Fruit fly (Drosophila melanogaster) whole organism, embryonic: ENCODE results near the gene upSET.

ENCODE experiments used
- Atf6 ChIP-seq: fragments of 200-800 bp; sonication (Bioruptor generic); IDR thresholded peaks from 2 replicates; pipeline ENCODE4 v1.3.6; 2022; ENCODE audit warnings: missing biosample characterization, missing genetic modification characterization
- B-H1 ChIP-seq: fragments of 200-800 bp; sonication (Bioruptor generic); IDR thresholded peaks from 3 replicates; pipeline ENCODE4 v1.3.6; 2022; ENCODE audit warnings: missing biosample characterization, missing genetic modification characterization
- Bteb2 ChIP-seq: fragments of 200-800 bp; sonication (Bioruptor generic); optimal IDR thresholded peaks from 2 replicates; lab custom pipeline; 2016; ENCODE audit warnings: missing biosample characterization, missing genetic modification characterization
- CG11093 ChIP-seq: fragments of 200-800 bp; sonication (Bioruptor generic); IDR thresholded peaks from 3 replicates; pipeline ENCODE4 v1.3.6; 2022; ENCODE audit warnings: missing biosample characterization, missing genetic modification characterization
- CG11723 ChIP-seq: fragments of 200-800 bp; sonication (Bioruptor generic); optimal IDR thresholded peaks from 2 replicates; lab custom pipeline; 2017; ENCODE audit warnings: missing biosample characterization, mild to moderate bottlenecking, missing genetic modification characterization
- CG12659 ChIP-seq: fragments of 200-800 bp; sonication (Bioruptor generic); optimal IDR thresholded peaks from 3 replicates; lab custom pipeline; 2017; ENCODE audit warnings: mild to moderate bottlenecking, missing biosample characterization, missing genetic modification reagents, missing genetic modification characterization
- CG14667 ChIP-seq: fragments of 200-800 bp; sonication (Bioruptor generic); IDR thresholded peaks from 2 replicates; pipeline ENCODE4 v1.3.6; 2022; ENCODE audit warnings: missing biosample characterization, missing genetic modification characterization
- CG15011 ChIP-seq: fragments of 200-800 bp; sonication (Bioruptor generic); optimal IDR thresholded peaks from 3 replicates; lab custom pipeline; 2018; ENCODE audit warnings: missing biosample characterization, mild to moderate bottlenecking, missing genetic modification characterization
- CG1647 ChIP-seq: fragments of 200-800 bp; sonication (Bioruptor generic); optimal IDR thresholded peaks from 3 replicates; lab custom pipeline; 2016; ENCODE audit warnings: missing biosample characterization, missing genetic modification characterization
- CG16863 ChIP-seq: fragments of 200-800 bp; sonication (Bioruptor generic); optimal IDR thresholded peaks from 3 replicates; lab custom pipeline; 2016; ENCODE audit warnings: missing biosample characterization, missing genetic modification characterization
- CG18476 ChIP-seq: fragments of 200-800 bp; sonication (Bioruptor generic); optimal IDR thresholded peaks from 2 replicates; lab custom pipeline; 2016; ENCODE audit warnings: missing biosample characterization, mild to moderate bottlenecking, missing genetic modification characterization
- CG30403 ChIP-seq: fragments of 200-800 bp; sonication (Bioruptor generic); optimal IDR thresholded peaks from 3 replicates; lab custom pipeline; 2016; ENCODE audit warnings: missing biosample characterization, missing genetic modification characterization
- CG30431 ChIP-seq: fragments of 200-800 bp; sonication (Bioruptor generic); optimal IDR thresholded peaks from 2 replicates; lab custom pipeline; 2017; ENCODE audit warnings: missing biosample characterization, missing genetic modification characterization
- CG3065 ChIP-seq: fragments of 200-800 bp; sonication (Bioruptor generic); optimal IDR thresholded peaks from 2 replicates; lab custom pipeline; 2016; ENCODE audit warnings: missing biosample characterization, missing genetic modification characterization
- CG32767 ChIP-seq: fragments of 200-800 bp; sonication (Bioruptor generic); IDR thresholded peaks from 2 replicates; pipeline ENCODE4 v1.3.6; 2022; ENCODE audit warnings: missing biosample characterization, missing genetic modification characterization
- CG33557 ChIP-seq: fragments of 200-800 bp; sonication (Bioruptor generic); optimal IDR thresholded peaks from 2 replicates; lab custom pipeline; 2019; ENCODE audit warnings: missing biosample characterization, mild to moderate bottlenecking, missing genetic modification characterization, moderate library complexity
- CG3847 ChIP-seq: fragments of 200-800 bp; sonication (Bioruptor generic); IDR thresholded peaks from 2 replicates; pipeline ENCODE4 v1.3.6; 2022; ENCODE audit warnings: missing biosample characterization, missing genetic modification characterization
- CG3995 ChIP-seq: fragments of 200-800 bp; sonication (Bioruptor generic); optimal IDR thresholded peaks from 3 replicates; lab custom pipeline; 2016; ENCODE audit warnings: missing biosample characterization, missing genetic modification characterization
- CG4282 ChIP-seq: fragments of 200-800 bp; sonication (Bioruptor generic); optimal IDR thresholded peaks from 2 replicates; lab custom pipeline; 2016; ENCODE audit warnings: missing biosample characterization, missing genetic modification characterization
- CG5245 ChIP-seq: fragments of 200-800 bp; sonication (Bioruptor generic); optimal IDR thresholded peaks from 3 replicates; lab custom pipeline; 2016; ENCODE audit warnings: missing biosample characterization, missing genetic modification characterization
- CG6765 ChIP-seq: fragments of 200-800 bp; sonication (Bioruptor generic); optimal IDR thresholded peaks from 3 replicates; lab custom pipeline; 2017; ENCODE audit warnings: missing biosample characterization, mild to moderate bottlenecking, missing genetic modification characterization
- CG9215 ChIP-seq: fragments of 200-800 bp; sonication (Bioruptor generic); IDR thresholded peaks from 2 replicates; pipeline ENCODE4 v1.3.6; 2022; ENCODE audit warnings: missing biosample characterization, missing genetic modification characterization
- CHES-1-like ChIP-seq: fragments of 200-800 bp; sonication (Bioruptor generic); optimal IDR thresholded peaks from 2 replicates; lab custom pipeline; 2016; ENCODE audit warnings: missing biosample characterization, missing genetic modification characterization
- CrebB ChIP-seq: fragments of 200-800 bp; sonication (Bioruptor generic); optimal IDR thresholded peaks from 3 replicates; lab custom pipeline; 2018; ENCODE audit warnings: missing biosample characterization, mild to moderate bottlenecking, missing genetic modification characterization
- D ChIP-seq, 2 experiments: fragments of 200-800 bp in 1 of 2; fragments of >200 bp in 1 of 2; sonication (Bioruptor generic) in 1 of 2; optimal IDR thresholded peaks; 2 replicates in 1 of 2; 3 replicates in 1 of 2; lab custom pipeline; 2017; ENCODE audit warnings: mild to moderate bottlenecking in 1 of 2, missing biosample characterization in 1 of 2, missing genetic modification characterization in 1 of 2, missing genetic modification reagents in 1 of 2
- Dad ChIP-seq: fragments of 200-800 bp; sonication (Bioruptor generic); optimal IDR thresholded peaks from 3 replicates; lab custom pipeline; 2016; ENCODE audit warnings: missing biosample characterization, missing genetic modification characterization
- Hand ChIP-seq: fragments of 200-800 bp; sonication (Bioruptor generic); optimal IDR thresholded peaks from 2 replicates; lab custom pipeline; 2017; ENCODE audit warnings: mild to moderate bottlenecking, missing biosample characterization, missing genetic modification reagents, missing genetic modification characterization
- Hr39 ChIP-seq: fragments of >200 bp; optimal IDR thresholded peaks from 2 replicates; lab custom pipeline; 2017
- Hr51 ChIP-seq, 2 experiments: fragments of 200-800 bp; sonication (Bioruptor generic); optimal IDR thresholded peaks; 2 replicates in 1 of 2; 3 replicates in 1 of 2; lab custom pipeline; 2016 to 2018; ENCODE audit warnings: missing biosample characterization in 2 of 2, missing genetic modification characterization in 2 of 2, mild to moderate bottlenecking in 1 of 2, moderate library complexity in 1 of 2
- Max ChIP-seq: fragments of 200-800 bp; sonication (Bioruptor generic); optimal IDR thresholded peaks from 2 replicates; lab custom pipeline; 2016; ENCODE audit warnings: missing biosample characterization, mild to moderate bottlenecking, missing genetic modification characterization
- Nf-YA ChIP-seq: fragments of 200-800 bp; sonication (Bioruptor generic); IDR thresholded peaks from 2 replicates; pipeline ENCODE4 v1.3.6; 2022; ENCODE audit warnings: missing biosample characterization, missing genetic modification characterization
- Optix ChIP-seq: fragments of 200-800 bp; sonication (Bioruptor generic); IDR thresholded peaks from 3 replicates; pipeline ENCODE4 v1.3.6; 2022; ENCODE audit warnings: missing biosample characterization, missing genetic modification characterization
- Side ChIP-seq: fragments of 200-800 bp; sonication (Bioruptor generic); optimal IDR thresholded peaks from 2 replicates; lab custom pipeline; 2016; ENCODE audit warnings: missing biosample characterization, missing genetic modification characterization
- Usf ChIP-seq: fragments of 200-800 bp; sonication (Bioruptor generic); optimal IDR thresholded peaks from 2 replicates; lab custom pipeline; 2017; ENCODE audit warnings: missing genotype, missing biosample characterization, missing genetic modification characterization
- Xbp1 ChIP-seq: fragments of 200-800 bp; sonication (Bioruptor generic); optimal IDR thresholded peaks from 3 replicates; lab custom pipeline; 2016; ENCODE audit warnings: missing biosample characterization, mild to moderate bottlenecking, missing genetic modification characterization
- az2 ChIP-seq: fragments of 200-800 bp; sonication (Bioruptor generic); optimal IDR thresholded peaks from 3 replicates; lab custom pipeline; 2016; ENCODE audit warnings: missing biosample characterization, missing genetic modification characterization
- ci ChIP-seq: fragments of 200-800 bp; sonication (Bioruptor generic); IDR thresholded peaks from 3 replicates; pipeline ENCODE4 v1.3.6; 2022; ENCODE audit warnings: missing biosample characterization, missing genetic modification characterization
- crc ChIP-seq: fragments of 200-800 bp; sonication (Bioruptor generic); optimal IDR thresholded peaks from 2 replicates; lab custom pipeline; 2016; ENCODE audit warnings: missing biosample characterization, missing genetic modification characterization
- dan ChIP-seq: fragments of 200-800 bp; sonication (Bioruptor generic); IDR thresholded peaks from 2 replicates; pipeline ENCODE4 v1.3.6; 2022; ENCODE audit warnings: missing biosample characterization, missing genetic modification characterization
- dmrt11E ChIP-seq: fragments of 200-800 bp; sonication (Bioruptor generic); optimal IDR thresholded peaks from 3 replicates; lab custom pipeline; 2018; ENCODE audit warnings: missing biosample characterization, mild to moderate bottlenecking, missing genetic modification characterization, moderate library complexity
- fd102C ChIP-seq: fragments of 200-800 bp; sonication (Bioruptor generic); optimal IDR thresholded peaks from 2 replicates; lab custom pipeline; 2018; ENCODE audit warnings: missing biosample characterization, mild to moderate bottlenecking, missing genetic modification characterization, moderate library complexity
- hkb ChIP-seq, 2 experiments: fragments of 200-800 bp in 1 of 2; fragments of >200 bp in 1 of 2; sonication (Bioruptor generic) in 1 of 2; IDR thresholded peaks in 1 of 2; optimal IDR thresholded peaks in 1 of 2; 2 replicates each; pipeline versions ENCODE4 v1.3.6 to Lab custom; 2017 to 2022; ENCODE audit warnings: missing biosample characterization in 1 of 2, missing genetic modification characterization in 1 of 2
- jumu ChIP-seq: fragments of 200-800 bp; sonication (Bioruptor generic); optimal IDR thresholded peaks from 3 replicates; lab custom pipeline; 2016; ENCODE audit warnings: missing biosample characterization, missing genetic modification characterization
- lmd ChIP-seq: fragments of 200-800 bp; sonication (Bioruptor generic); IDR thresholded peaks from 2 replicates; pipeline ENCODE4 v1.3.6; 2022; ENCODE audit warnings: missing biosample characterization, missing genetic modification characterization
- nom ChIP-seq: fragments of 200-800 bp; sonication (Bioruptor generic); optimal IDR thresholded peaks from 2 replicates; lab custom pipeline; 2017; ENCODE audit warnings: missing biosample characterization, missing genetic modification characterization, mild to moderate bottlenecking, moderate library complexity, missing genetic modification reagents
- pzg ChIP-seq: fragments of 200-800 bp; sonication (Bioruptor generic); optimal IDR thresholded peaks from 3 replicates; lab custom pipeline; 2018; ENCODE audit warnings: missing biosample characterization, mild to moderate bottlenecking, missing genetic modification characterization, moderate library complexity
- ranshi ChIP-seq: fragments of 200-800 bp; sonication (Bioruptor generic); IDR thresholded peaks from 2 replicates; pipeline ENCODE4 v1.3.6; 2022; ENCODE audit warnings: missing biosample characterization, missing genetic modification characterization
- schlank ChIP-seq: fragments of 200-800 bp; sonication (Bioruptor generic); optimal IDR thresholded peaks from 2 replicates; lab custom pipeline; 2018; ENCODE audit warnings: missing biosample characterization, mild to moderate bottlenecking, missing genetic modification characterization
- sens ChIP-seq: fragments of 200-800 bp; sonication (Bioruptor generic); peaks from one replicate; lab custom pipeline; 2016; ENCODE audit warnings: missing biosample characterization, missing genetic modification characterization
- wek ChIP-seq: fragments of 200-800 bp; sonication (Bioruptor generic); optimal IDR thresholded peaks from 3 replicates; lab custom pipeline; 2018; ENCODE audit warnings: missing biosample characterization, mild to moderate bottlenecking, missing genetic modification characterization, moderate library complexity
- zen ChIP-seq: fragments of 200-800 bp; sonication (Bioruptor generic); optimal IDR thresholded peaks from 3 replicates; lab custom pipeline; 2018; ENCODE audit warnings: missing biosample characterization, mild to moderate bottlenecking, missing genetic modification characterization, moderate library complexity

upSET gene

dm6 chr3L:14004041-14004407 is 2.1 kb downstream of the upSET start (continued):
- TF ChIP-seq dmrt11E (tag; lab: Kevin White, UChicago) (no peak), zen (tag; lab: Kevin White, UChicago) (no peak), lmd (0 out of 2 replicates have a peak, but pooled peaks have one; percentile 16), crc (no peak), nom (peak; percentile 42), CG11093 (GFP tag; lab: Robert Waterston, UW) (peak; percentile 27; the same call in 1 of the 3 replicates), B-H1 (GFP tag; lab: Robert Waterston, UW) (no peak; the same call in 2 of the 3 replicates), CG14667 (GFP tag; lab: Robert Waterston, UW) (no peak), CG3847 (GFP tag; lab: Robert Waterston, UW) (peak; percentile 5; the same call in 1 of the 2 replicates), CG18476 (GFP tag; lab: Kevin White, UChicago) (no peak), CG12659 (GFP tag; lab: Kevin White, UChicago) (peak; percentile 55), CG16863 (GFP tag; lab: Kevin White, UChicago) (no peak), CG30403 (GFP tag; lab: Kevin White, UChicago) (no peak), ci (GFP tag; lab: Robert Waterston, UW) (peak; percentile 82), Atf6 (GFP tag; lab: Robert Waterston, UW) (no peak), pzg (peak; percentile 54), CG3995 (GFP tag; lab: Kevin White, UChicago) (peak; percentile 82), Optix (GFP tag; lab: Robert Waterston, UW) (no peak), CG15011 (no peak), sens (GFP tag; lab: Kevin White, UChicago) (peak; percentile 25), fd102C (no peak), CG5245 (GFP tag; lab: Kevin White, UChicago) (no peak), Nf-YA (GFP tag; lab: Robert Waterston, UW) (no peak; the same call in 1 of the 2 replicates), CHES-1-like (GFP tag; lab: Kevin White, UChicago) (peak; percentile 61), CG3065 (GFP tag; lab: Kevin White, UChicago) (no peak), schlank (tag; lab: Kevin White, UChicago) (no peak), CG6765 (no peak), dan (GFP tag; lab: Robert Waterston, UW) (no peak), Dad (no peak), CG4282 (GFP tag; lab: Kevin White, UChicago) (no peak), CG30431 (GFP tag; lab: Kevin White, UChicago) (no peak), Usf (GFP tag; lab: Kevin White, UChicago) (no peak), ranshi (GFP tag; lab: Robert Waterston, UW) (no peak; the same call in 1 of the 2 replicates), Max (peak; percentile 15), Hr39 (lab: Kevin White, UChicago) (no peak), hkb (optimal IDR thresholded peaks at IDR 0.05; lab: Kevin White, UChicago) (no peak), hkb (GFP tag; IDR thresholded peaks at IDR 0.05; lab: Robert Waterston, UW) (no peak), Hr51 (GFP tag; optimal IDR thresholded peaks at IDR 0.05; lab: Kevin White, UChicago) (no peak), CG32767 (0 out of 2 replicates have a peak, but pooled peaks have one; percentile 31), CG1647 (GFP tag; lab: Kevin White, UChicago) (no peak), Bteb2 (GFP tag; lab: Kevin White, UChicago) (no peak), az2 (no peak), jumu (GFP tag; lab: Kevin White, UChicago) (no peak), D (optimal IDR thresholded peaks at IDR 0.05; lab: Kevin White, UChicago) (no peak), D (GFP tag; optimal IDR thresholded peaks at IDR 0.05; lab: Kevin White, UChicago) (no peak), Side (peak; percentile 2), wek (GFP tag; lab: Kevin White, UChicago) (peak; percentile 11), CG9215 (GFP tag; lab: Robert Waterston, UW) (no peak; the same call in 1 of the 2 replicates), CG33557 (GFP tag; lab: Kevin White, UChicago) (peak; percentile 37), Xbp1 (GFP tag; lab: Kevin White, UChicago) (no peak), Hand (GFP tag; lab: Kevin White, UChicago) (no peak), CG11723 (GFP tag; lab: Kevin White, UChicago) (no peak), CrebB (tag; lab: Kevin White, UChicago) (no peak)
